Worm (Caenorhabditis elegans) whole organism, L4 larva: ENCODE measurements around the gene Y116A8C.23.

Experiments used
- Y105C5A.15 ChIP-seq: fragments of 200-800 bp; sonication (Bioruptor generic); IDR thresholded peaks from 2 replicates; pipeline ENCODE4 v1.3.6; 2022; ENCODE audit warnings: missing genetic modification characterization, missing compliant biosample characterization
- aha-1 ChIP-seq: fragments of 150-350 bp; peaks from one replicate; lab custom pipeline; 2014; ENCODE audit warnings: missing biosample characterization, missing genetic modification characterization
- nhr-11 ChIP-seq: fragments of 150-350 bp; optimal IDR thresholded peaks from 2 replicates; lab custom pipeline; 2014; ENCODE audit warnings: missing biosample characterization, missing genetic modification characterization
- nhr-77 ChIP-seq: fragments of 150-350 bp; optimal IDR thresholded peaks from 2 replicates; lab custom pipeline; 2014; ENCODE audit warnings: missing biosample characterization, missing genetic modification characterization
- pqm-1 ChIP-seq: sonication (generic microtip); optimal IDR thresholded peaks from 2 replicates; lab custom pipeline; 2017; ENCODE audit warnings: missing biosample characterization, missing genetic modification characterization
- skn-1 ChIP-seq: fragments of 150-350 bp; optimal IDR thresholded peaks from 2 replicates; lab custom pipeline; 2014; ENCODE audit warnings: missing biosample characterization, missing genetic modification characterization
- zfp-3 ChIP-seq: fragments of 200-800 bp; sonication (Bioruptor generic); conservative IDR thresholded peaks from 2 replicates; pipeline ENCODE4 v1.3.6; 2022; ENCODE audit warnings: missing genetic modification reagents, missing genetic modification characterization, missing compliant biosample characterization

DNA sequence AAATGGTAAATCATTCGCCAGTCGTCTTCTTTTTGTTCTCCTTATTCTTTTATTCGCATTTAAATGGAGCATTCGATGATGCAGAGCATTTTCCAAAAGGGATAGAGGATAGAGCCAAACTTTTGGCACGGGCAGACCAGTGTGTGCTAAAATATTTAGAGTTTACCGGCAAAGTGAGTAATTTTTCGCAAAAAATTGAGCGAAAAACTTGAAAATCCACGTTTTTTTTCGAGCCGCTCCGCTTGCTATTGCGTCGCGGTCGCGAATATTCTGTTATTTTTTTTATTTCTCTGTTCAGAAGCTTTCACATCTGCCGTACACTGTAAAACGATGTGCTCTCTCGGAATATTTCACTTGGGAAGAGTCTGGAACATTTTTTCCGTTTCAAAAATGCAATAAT, 35.5 kb downstream of the Y116A8C.23 start, which contains the start of gene Y116A8C.43:
- TF ChIP-seq zfp-3 (GFP tag; lab: Robert Waterston, UW): 0 out of 2 replicates have a peak, but pooled peaks have one; percentile 17
- TF ChIP-seq nhr-11 (tag; lab: Kevin White, UChicago): no peak
- TF ChIP-seq pqm-1: no peak
- no peak for TF ChIP-seq skn-1 (tag; lab: Kevin White, UChicago)
- TF ChIP-seq Y105C5A.15: no peak
- TF ChIP-seq aha-1 (tag; lab: Kevin White, UChicago): peak; percentile 76
- no peak for TF ChIP-seq nhr-77
